4 fruit fly cellular contexts compared by ENCODE assay signal in the genomic region with DNA sequence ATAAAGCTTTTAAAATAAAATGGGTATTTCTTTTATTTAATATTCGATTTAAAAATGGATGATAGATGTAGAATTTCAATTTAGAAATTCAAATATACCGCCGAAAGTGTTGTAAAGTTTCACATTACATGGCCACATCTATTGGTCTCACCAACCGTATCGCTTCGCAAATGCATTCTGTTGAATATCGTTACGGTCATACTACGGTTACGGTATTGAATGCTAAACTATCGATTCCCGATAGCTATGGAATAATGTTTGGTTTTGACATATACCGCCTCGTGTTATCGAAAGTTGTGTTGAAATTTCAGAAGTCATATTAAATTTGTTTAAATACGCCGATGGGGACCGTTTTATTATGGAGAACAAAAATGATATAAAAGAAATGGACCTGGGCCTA.
TF ChIP-seq lines count a peak whose summit lies in the region.

A gene (plus strand): TSS at position 279 of the 400 bp plus-strand sequence.
A gene (plus strand): TSS at position 279 of the 400 bp plus-strand sequence.

- peak; percentile 38 for TF ChIP-seq CTCF in whole organism, embryonic (GFP tag; optimal IDR thresholded peaks at IDR 0.05; lab: Kevin White, UChicago)

TF ChIP-seq in whole organism, adult, 20 proteins besides CTCF, POLR2A, EP300 and RAD21:
- TF ChIP-seq bab1 (GFP tag; optimal IDR thresholded peaks at IDR 0.05; lab: Kevin White, UChicago) = peak; percentile 35
- no peak for TF ChIP-seq ovo (GFP tag; optimal IDR thresholded peaks at IDR 0.05; lab: Kevin White, UChicago)
- TF ChIP-seq Crg-1 (GFP tag; optimal IDR thresholded peaks at IDR 0.05; lab: Kevin White, UChicago) = peak; percentile 41
- TF ChIP-seq CG5204 (GFP tag; optimal IDR thresholded peaks at IDR 0.05; lab: Kevin White, UChicago) = peak; percentile 12
- TF ChIP-seq CG14711 (tag; optimal IDR thresholded peaks at IDR 0.05; lab: Kevin White, UChicago) = peak; percentile 4
- TF ChIP-seq pad (GFP tag; optimal IDR thresholded peaks at IDR 0.05; lab: Kevin White, UChicago) = peak; percentile 29
- no peak for TF ChIP-seq CG1620 (GFP tag; optimal IDR thresholded peaks at IDR 0.05; lab: Kevin White, UChicago)
- TF ChIP-seq CG7101 (tag; optimal IDR thresholded peaks at IDR 0.05; lab: Kevin White, UChicago) = peak; percentile 41

TF ChIP-seq in whole organism, embryonic, 481 proteins besides CTCF, POLR2A, EP300 and RAD21 (continues in another document):
- TF ChIP-seq B-H1 (GFP tag; IDR thresholded peaks at IDR 0.05; lab: Robert Waterston, UW) = no peak
- TF ChIP-seq CG4328 (GFP tag; optimal IDR thresholded peaks at IDR 0.05; lab: Kevin White, UChicago) = no peak
- peak; percentile 81 for TF ChIP-seq Med (GFP tag; lab: Kevin White, UChicago)
- TF ChIP-seq slbo (GFP tag; IDR thresholded peaks at IDR 0.05; lab: Robert Waterston, UW) = no peak
- no peak for TF ChIP-seq abd-A (tag; optimal IDR thresholded peaks at IDR 0.05; lab: Kevin White, UChicago)
- TF ChIP-seq Bgb (GFP tag; IDR thresholded peaks at IDR 0.05; lab: Robert Waterston, UW; ENCODE audit: partially characterized antibody) = peak; percentile 79
- no peak for TF ChIP-seq CG3065 (GFP tag; optimal IDR thresholded peaks at IDR 0.05; lab: Kevin White, UChicago)
- no peak for TF ChIP-seq Neu2 (GFP tag; optimal IDR thresholded peaks at IDR 0.05; lab: Kevin White, UChicago; ENCODE audit: borderline replicate concordance)
- TF ChIP-seq dan (GFP tag; IDR thresholded peaks at IDR 0.05; lab: Robert Waterston, UW) = no peak
- TF ChIP-seq Hmx (GFP tag; optimal IDR thresholded peaks at IDR 0.05; lab: Kevin White, UChicago) = no peak
- TF ChIP-seq CG3726 (GFP tag; IDR thresholded peaks at IDR 0.05; lab: Robert Waterston, UW) = no peak
- TF ChIP-seq lilli (GFP tag; optimal IDR thresholded peaks at IDR 0.05; lab: Kevin White, UChicago) = no peak
- TF ChIP-seq Hr3 (GFP tag; optimal IDR thresholded peaks at IDR 0.05; lab: Kevin White, UChicago) = no peak
- TF ChIP-seq nmo (GFP tag; optimal IDR thresholded peaks at IDR 0.05; lab: Kevin White, UChicago) = peak; percentile 23
- TF ChIP-seq gce (GFP tag; IDR thresholded peaks at IDR 0.05; lab: Robert Waterston, UW) = no peak
- TF ChIP-seq CG7963 (GFP tag; IDR thresholded peaks at IDR 0.05; lab: Robert Waterston, UW; ENCODE audit: partially characterized antibody) = peak; percentile 69
- TF ChIP-seq CG34422 (GFP tag; IDR thresholded peaks at IDR 0.05; lab: Robert Waterston, UW) = no peak
- no peak for TF ChIP-seq scrt (GFP tag; optimal IDR thresholded peaks at IDR 0.05; lab: Kevin White, UChicago)
- TF ChIP-seq Mad (GFP tag; optimal IDR thresholded peaks at IDR 0.05; lab: Kevin White, UChicago) = no peak
- TF ChIP-seq CG30403 (GFP tag; optimal IDR thresholded peaks at IDR 0.05; lab: Kevin White, UChicago) = no peak
- no peak for TF ChIP-seq Optix (GFP tag; IDR thresholded peaks at IDR 0.05; lab: Robert Waterston, UW)
- TF ChIP-seq Ravus (GFP tag; IDR thresholded peaks at IDR 0.05; lab: Robert Waterston, UW) = no peak
- TF ChIP-seq insv (GFP tag; optimal IDR thresholded peaks at IDR 0.05; lab: Kevin White, UChicago) = peak in 1 of 2 experiments; percentile 71
- TF ChIP-seq prd (optimal IDR thresholded peaks at IDR 0.05; lab: Kevin White, UChicago) = no peak
- no peak for TF ChIP-seq prd (GFP tag; IDR thresholded peaks at IDR 0.05; lab: Robert Waterston, UW)
- no peak for TF ChIP-seq bigmax (GFP tag; optimal IDR thresholded peaks at IDR 0.05; lab: Kevin White, UChicago)
- TF ChIP-seq vfl (GFP tag; optimal IDR thresholded peaks at IDR 0.05; lab: Kevin White, UChicago) = no peak

TF ChIP-seq in whole organism, prepupa, 60 proteins besides CTCF, POLR2A, EP300 and RAD21:
- TF ChIP-seq CG1621 (tag; optimal IDR thresholded peaks at IDR 0.05; lab: Kevin White, UChicago) (peak; percentile 95), achi (GFP tag; optimal IDR thresholded peaks at IDR 0.05; lab: Kevin White, UChicago) (peak; percentile 60), CG3919 (GFP tag; optimal IDR thresholded peaks at IDR 0.05; lab: Kevin White, UChicago) (peak; percentile 0), CG11294 (GFP tag; IDR thresholded peaks at IDR 0.05; lab: Robert Waterston, UW) (no peak)

TF ChIP-seq in whole organism, wandering third instar larva, 38 proteins besides CTCF, POLR2A, EP300 and RAD21:
- no peak for TF ChIP-seq Dif (GFP tag; optimal IDR thresholded peaks at IDR 0.05; lab: Kevin White, UChicago; ENCODE audit: partially characterized antibody)
- TF ChIP-seq Myc (optimal IDR thresholded peaks at IDR 0.05; lab: Kevin White, UChicago) = peak; percentile 45
- no peak for TF ChIP-seq Rel (GFP tag; optimal IDR thresholded peaks at IDR 0.05; lab: Kevin White, UChicago)
- TF ChIP-seq Rel (tag; optimal IDR thresholded peaks at IDR 0.05; lab: Kevin White, UChicago) = peak; percentile 25
